Fruit fly (Drosophila melanogaster): ENCODE data around the gene Hacd1.

Hacd1 gene

dm6 chr2L:12013243-12013642, 11.2 kb upstream of the Hacd1 start:
- peak; percentile 32 for TF ChIP-seq CG9705 (GFP tag; optimal IDR thresholded peaks at IDR 0.05)
- TF ChIP-seq rgr (GFP tag; optimal IDR thresholded peaks at IDR 0.05) = peak; percentile 40
- TF ChIP-seq tai (GFP tag; optimal IDR thresholded peaks at IDR 0.05) = no peak
- no peak for TF ChIP-seq Dif (GFP tag; optimal IDR thresholded peaks at IDR 0.05; ENCODE audit: partially characterized antibody)
- TF ChIP-seq usp (GFP tag; optimal IDR thresholded peaks at IDR 0.05) = no peak
- TF ChIP-seq lola (GFP tag; optimal IDR thresholded peaks at IDR 0.05) = no peak
- peak; percentile 28 for TF ChIP-seq HLH106 (tag; optimal IDR thresholded peaks at IDR 0.05)
- no peak for TF ChIP-seq psq (GFP tag; optimal IDR thresholded peaks at IDR 0.05)
- TF ChIP-seq jim (GFP tag; optimal IDR thresholded peaks at IDR 0.05) = no peak
- TF ChIP-seq h (GFP tag; optimal IDR thresholded peaks at IDR 0.05) = peak; percentile 43
- no peak for TF ChIP-seq dmrt93B (GFP tag; optimal IDR thresholded peaks at IDR 0.05)
- TF ChIP-seq Vsx2 (GFP tag; optimal IDR thresholded peaks at IDR 0.05; ENCODE audit: partially characterized antibody) = no peak
- TF ChIP-seq woc (GFP tag; optimal IDR thresholded peaks at IDR 0.05) = no peak
- no peak for TF ChIP-seq N (GFP tag; optimal IDR thresholded peaks at IDR 0.05)
- TF ChIP-seq CG32264 (GFP tag; optimal IDR thresholded peaks at IDR 0.05) = no peak
- TF ChIP-seq ey (GFP tag; optimal IDR thresholded peaks at IDR 0.05) = peak; percentile 48
- TF ChIP-seq GATAd (GFP tag; optimal IDR thresholded peaks at IDR 0.05) = no peak
- TF ChIP-seq Hr83 (GFP tag; optimal IDR thresholded peaks at IDR 0.05; ENCODE audit: poor library complexity, severe bottlenecking) = peak; percentile 55
- TF ChIP-seq Jra (GFP tag; optimal IDR thresholded peaks at IDR 0.05) = no peak
- no peak for TF ChIP-seq Hr78 (GFP tag; optimal IDR thresholded peaks at IDR 0.05)
- TF ChIP-seq fru (GFP tag; optimal IDR thresholded peaks at IDR 0.05) = peak; percentile 46
- no peak for TF ChIP-seq pan (optimal IDR thresholded peaks at IDR 0.05)
- TF ChIP-seq br (GFP tag; optimal IDR thresholded peaks at IDR 0.05) = no peak
- TF ChIP-seq Dfd (GFP tag; optimal IDR thresholded peaks at IDR 0.05) = no peak
- no peak for TF ChIP-seq Myc (optimal IDR thresholded peaks at IDR 0.05)
- TF ChIP-seq foxo (GFP tag; optimal IDR thresholded peaks at IDR 0.05) = no peak
- no peak for TF ChIP-seq OdsH (GFP tag; optimal IDR thresholded peaks at IDR 0.05)
- no peak for TF ChIP-seq Rel (GFP tag; optimal IDR thresholded peaks at IDR 0.05)
- TF ChIP-seq Rel (tag; optimal IDR thresholded peaks at IDR 0.05) = no peak
- peak; percentile 26 for TF ChIP-seq Hnf4 (GFP tag; optimal IDR thresholded peaks at IDR 0.05)
- TF ChIP-seq dl (GFP tag; optimal IDR thresholded peaks at IDR 0.05; ENCODE audit: insufficient read depth in 1 of 2, partially characterized antibody in 2 of 2) = no peak
- no peak for TF ChIP-seq Mio (GFP tag; optimal IDR thresholded peaks at IDR 0.05)
- no peak for TF ChIP-seq Sp1 (GFP tag; optimal IDR thresholded peaks at IDR 0.05)
- TF ChIP-seq sage (GFP tag; optimal IDR thresholded peaks at IDR 0.05) = peak; percentile 5
- no peak for TF ChIP-seq dsf (GFP tag; optimal IDR thresholded peaks at IDR 0.05; ENCODE audit: borderline replicate concordance)
- TF ChIP-seq brk (GFP tag; optimal IDR thresholded peaks at IDR 0.05) = no peak
- TF ChIP-seq CrebA (GFP tag; optimal IDR thresholded peaks at IDR 0.05; ENCODE audit: borderline replicate concordance) = no peak
- TF ChIP-seq sv (GFP tag; optimal IDR thresholded peaks at IDR 0.05) = no peak
- no peak for TF ChIP-seq Abd-B (GFP tag; optimal IDR thresholded peaks at IDR 0.05)

dm6 chr2L:12011682-12012655, 9.9 kb upstream of the Hacd1 start:
- TF ChIP-seq br (GFP tag; optimal IDR thresholded peaks at IDR 0.05) (peak; percentile 87), sage (GFP tag; optimal IDR thresholded peaks at IDR 0.05) (no peak), CrebA (GFP tag; optimal IDR thresholded peaks at IDR 0.05; ENCODE audit: borderline replicate concordance) (no peak), Hr83 (GFP tag; optimal IDR thresholded peaks at IDR 0.05; ENCODE audit: poor library complexity, severe bottlenecking) (peak; percentile 98), N (GFP tag; optimal IDR thresholded peaks at IDR 0.05) (no peak), brk (GFP tag; optimal IDR thresholded peaks at IDR 0.05) (no peak), dmrt93B (GFP tag; optimal IDR thresholded peaks at IDR 0.05) (peak; percentile 51), Vsx2 (GFP tag; optimal IDR thresholded peaks at IDR 0.05; ENCODE audit: partially characterized antibody) (no peak), Mio (GFP tag; optimal IDR thresholded peaks at IDR 0.05) (no peak), psq (GFP tag; optimal IDR thresholded peaks at IDR 0.05) (peak; percentile 65), OdsH (GFP tag; optimal IDR thresholded peaks at IDR 0.05) (peak; percentile 74), foxo (GFP tag; optimal IDR thresholded peaks at IDR 0.05) (peak; percentile 66 to 88), CG32264 (GFP tag; optimal IDR thresholded peaks at IDR 0.05) (peak; percentile 60), Dif (GFP tag; optimal IDR thresholded peaks at IDR 0.05; ENCODE audit: partially characterized antibody) (no peak), lola (GFP tag; optimal IDR thresholded peaks at IDR 0.05) (no peak), jim (GFP tag; optimal IDR thresholded peaks at IDR 0.05) (no peak), Sp1 (GFP tag; optimal IDR thresholded peaks at IDR 0.05) (peak; percentile 68), Myc (optimal IDR thresholded peaks at IDR 0.05) (no peak), Hr78 (GFP tag; optimal IDR thresholded peaks at IDR 0.05) (no peak), rgr (GFP tag; optimal IDR thresholded peaks at IDR 0.05) (peak; percentile 66), CG9705 (GFP tag; optimal IDR thresholded peaks at IDR 0.05) (peak; percentile 57), sv (GFP tag; optimal IDR thresholded peaks at IDR 0.05) (peak; percentile 59), woc (GFP tag; optimal IDR thresholded peaks at IDR 0.05) (peak; percentile 91), Hnf4 (GFP tag; optimal IDR thresholded peaks at IDR 0.05) (peak; percentile 73), ey (GFP tag; optimal IDR thresholded peaks at IDR 0.05) (peak; percentile 76), dsf (GFP tag; optimal IDR thresholded peaks at IDR 0.05; ENCODE audit: borderline replicate concordance) (no peak), dl (GFP tag; optimal IDR thresholded peaks at IDR 0.05; ENCODE audit: insufficient read depth in 1 of 2, partially characterized antibody in 2 of 2) (peak; percentile 69 to 78), pan (optimal IDR thresholded peaks at IDR 0.05) (no peak), Abd-B (GFP tag; optimal IDR thresholded peaks at IDR 0.05) (no peak), Jra (GFP tag; optimal IDR thresholded peaks at IDR 0.05) (peak; percentile 61), fru (GFP tag; optimal IDR thresholded peaks at IDR 0.05) (peak; percentile 91), h (GFP tag; optimal IDR thresholded peaks at IDR 0.05) (peak; percentile 96), usp (GFP tag; optimal IDR thresholded peaks at IDR 0.05) (no peak), HLH106 (tag; optimal IDR thresholded peaks at IDR 0.05) (peak; percentile 82), Rel (GFP tag; optimal IDR thresholded peaks at IDR 0.05) (no peak), Rel (tag; optimal IDR thresholded peaks at IDR 0.05) (peak; percentile 94), Dfd (GFP tag; optimal IDR thresholded peaks at IDR 0.05) (no peak)
